Worm (Caenorhabditis elegans): ENCODE measurements around the gene srt-69.

ce11 chrV:5273241-5273640 lies 7.8 kb upstream of the srt-69 start:
- TF ChIP-seq unc-39 (tag; optimal IDR thresholded peaks at IDR 0.05) (no peak), nhr-76 (tag; optimal IDR thresholded peaks at IDR 0.05) (no peak), daf-12 (tag; optimal IDR thresholded peaks at IDR 0.05) (no peak), elt-1 (tag; optimal IDR thresholded peaks at IDR 0.05) (no peak), snpc-4 (tag; optimal IDR thresholded peaks at IDR 0.05) (no peak), ceh-9 (tag; optimal IDR thresholded peaks at IDR 0.05) (no peak), fos-1 (tag; optimal IDR thresholded peaks at IDR 0.05) (no peak), skn-1 (tag; optimal IDR thresholded peaks at IDR 0.05) (no peak), nhr-25 (tag; optimal IDR thresholded peaks at IDR 0.05) (no peak), ceh-82 (tag; optimal IDR thresholded peaks at IDR 0.05) (no peak), pha-4 (tag; optimal IDR thresholded peaks at IDR 0.05) (no peak), nhr-28 (tag; optimal IDR thresholded peaks at IDR 0.05) (no peak)
